Fruit fly (Drosophila melanogaster): ENCODE results near the gene CG6664.

The CG6664 gene

DNA sequence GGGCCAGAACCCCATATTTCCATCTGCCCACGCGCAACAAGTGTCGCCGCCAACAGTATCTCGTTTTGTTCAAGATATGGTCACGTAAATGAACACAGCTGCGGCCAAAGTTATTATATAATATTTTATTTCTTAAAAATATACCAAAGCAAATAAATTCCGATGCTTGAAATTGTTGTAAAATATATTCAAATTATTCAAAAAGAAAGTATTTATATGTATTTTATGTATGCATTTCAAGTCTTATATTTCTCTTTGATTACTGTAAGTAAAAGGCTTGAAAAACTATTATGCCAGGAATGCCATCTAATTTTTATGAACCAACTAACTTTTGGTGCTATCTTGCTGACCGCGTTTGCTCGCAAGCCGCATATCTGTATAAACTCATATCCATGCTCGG, 26.8 kb downstream of the CG6664 start (continued):
- TF ChIP-seq CG9215 (GFP tag; IDR thresholded peaks at IDR 0.05) (no peak; the same call in 1 of the 2 replicates), kah (GFP tag; optimal IDR thresholded peaks at IDR 0.05) (no peak), Hr39 (optimal IDR thresholded peaks at IDR 0.05) (no peak), CG17385 (GFP tag; optimal IDR thresholded peaks at IDR 0.05) (peak; percentile 39), maf-S (GFP tag; optimal IDR thresholded peaks at IDR 0.05) (no peak), lmd (GFP tag; IDR thresholded peaks at IDR 0.05) (peak; percentile 30; the same call in 1 of the 2 replicates), CG13424 (tag; optimal IDR thresholded peaks at IDR 0.05) (peak; percentile 62), GATAe (GFP tag; conservative IDR thresholded peaks at IDR 0.05) (no peak), ato (GFP tag; IDR thresholded peaks at IDR 0.05; ENCODE audit: partially characterized antibody) (no peak), CG12104 (GFP tag; optimal IDR thresholded peaks at IDR 0.05) (no peak), CG3995 (GFP tag; optimal IDR thresholded peaks at IDR 0.05) (no peak), CG11398 (GFP tag; optimal IDR thresholded peaks at IDR 0.05) (no peak), otp (GFP tag; IDR thresholded peaks at IDR 0.05) (no peak), CG2202 (tag; optimal IDR thresholded peaks at IDR 0.05) (no peak), CG18619 (GFP tag; optimal IDR thresholded peaks at IDR 0.05) (peak; percentile 40), Lim3 (GFP tag; IDR thresholded peaks at IDR 0.05) (no peak), CG12155 (GFP tag; optimal IDR thresholded peaks at IDR 0.05) (no peak), so (GFP tag; IDR thresholded peaks at IDR 0.05) (0 out of 3 replicates have a peak, but pooled peaks have one; percentile 31), BEAF-32 (GFP tag; optimal IDR thresholded peaks at IDR 0.05) (no peak), CG4820 (GFP tag; optimal IDR thresholded peaks at IDR 0.05) (no peak), sens (GFP tag) (peak; percentile 71), CG6175 (GFP tag; IDR thresholded peaks at IDR 0.05) (no peak), CG14441 (GFP tag; IDR thresholded peaks at IDR 0.05) (no peak), insv (GFP tag; optimal IDR thresholded peaks at IDR 0.05) (no peak), Six4 (GFP tag; optimal IDR thresholded peaks at IDR 0.05) (no peak), salm (tag; optimal IDR thresholded peaks at IDR 0.05) (no peak), unc-4 (GFP tag; IDR thresholded peaks at IDR 0.05; ENCODE audit: partially characterized antibody) (no peak), CG4730 (GFP tag; IDR thresholded peaks at IDR 0.05) (no peak), ro (GFP tag; IDR thresholded peaks at IDR 0.05) (no peak), CG10654 (GFP tag; optimal IDR thresholded peaks at IDR 0.05) (no peak), nmo (GFP tag; optimal IDR thresholded peaks at IDR 0.05) (peak; percentile 48), Fer1 (GFP tag; optimal IDR thresholded peaks at IDR 0.05) (peak; percentile 37), CG7271 (tag; optimal IDR thresholded peaks at IDR 0.05) (no peak), CG15073 (GFP tag; optimal IDR thresholded peaks at IDR 0.05) (no peak), CG10979 (tag; optimal IDR thresholded peaks at IDR 0.05) (peak; percentile 27), jing (GFP tag; optimal IDR thresholded peaks at IDR 0.05) (no peak), CG9932 (GFP tag; IDR thresholded peaks at IDR 0.05) (peak; percentile 37; the same call in 1 of the 2 replicates), oc (tag; optimal IDR thresholded peaks at IDR 0.05) (no peak), NFAT (GFP tag; IDR thresholded peaks at IDR 0.05) (no peak), tio (GFP tag; optimal IDR thresholded peaks at IDR 0.05) (no peak), cato (GFP tag; optimal IDR thresholded peaks at IDR 0.05; ENCODE audit: borderline replicate concordance) (no peak), ci (GFP tag; IDR thresholded peaks at IDR 0.05) (no peak), CG34422 (GFP tag; IDR thresholded peaks at IDR 0.05) (no peak), en (GFP tag; optimal IDR thresholded peaks at IDR 0.05) (no peak), CG12769 (tag; optimal IDR thresholded peaks at IDR 0.05) (no peak), CG15514 (GFP tag; optimal IDR thresholded peaks at IDR 0.05) (no peak), CG43689 (GFP tag; IDR thresholded peaks at IDR 0.05) (no peak), ATbp (GFP tag; optimal IDR thresholded peaks at IDR 0.05) (no peak), NC2α (GFP tag; optimal IDR thresholded peaks at IDR 0.05) (no peak), lola (GFP tag; optimal IDR thresholded peaks at IDR 0.05) (peak in 1 of 3 experiments; percentile 57), B-H2 (GFP tag; optimal IDR thresholded peaks at IDR 0.05) (no peak), Aef1 (GFP tag; IDR thresholded peaks at IDR 0.05) (no peak)
